Fruit fly (Drosophila melanogaster) whole organism, prepupa: ENCODE results near the gene CG7656.

Experiments used
- Blimp-1 ChIP-seq: fragments of 200-800 bp; sonication (Bioruptor generic); optimal IDR thresholded peaks from 3 replicates; lab custom pipeline; 2017; ENCODE audit warnings: missing biosample characterization, missing genetic modification characterization, mild to moderate bottlenecking, moderate library complexity, missing genetic modification reagents
- CG16779 ChIP-seq: fragments of 200-800 bp; sonication (Bioruptor generic); optimal IDR thresholded peaks from 3 replicates; lab custom pipeline; 2017; ENCODE audit warnings: missing biosample characterization, mild to moderate bottlenecking, missing genetic modification characterization
- CG3919 ChIP-seq: fragments of 200-800 bp; sonication (Bioruptor generic); optimal IDR thresholded peaks from 3 replicates; lab custom pipeline; 2016; ENCODE audit warnings: missing biosample characterization, missing genetic modification characterization
- CG8632 ChIP-seq: fragments of 200-800 bp; sonication (Bioruptor generic); optimal IDR thresholded peaks from 3 replicates; lab custom pipeline; 2016; ENCODE audit warnings: missing biosample characterization, missing genetic modification characterization
- CG9139 ChIP-seq: fragments of 200-800 bp; sonication (Bioruptor generic); optimal IDR thresholded peaks from 3 replicates; lab custom pipeline; 2017; ENCODE audit warnings: missing biosample characterization, mild to moderate bottlenecking, missing genetic modification characterization
- Smox ChIP-seq: fragments of 200-800 bp; sonication (Bioruptor generic); optimal IDR thresholded peaks from 3 replicates; lab custom pipeline; 2016; ENCODE audit warnings: missing biosample characterization, missing genetic modification characterization
- dsx ChIP-seq: fragments of 200-800 bp; optimal IDR thresholded peaks from 3 replicates; lab custom pipeline; 2019; ENCODE audit warnings: missing biosample characterization, mild to moderate bottlenecking, missing genetic modification characterization, moderate library complexity; ENCODE audit not compliant: poor library complexity, severe bottlenecking
- net ChIP-seq: fragments of 200-800 bp; sonication (Bioruptor generic); optimal IDR thresholded peaks from 3 replicates; lab custom pipeline; 2016; ENCODE audit warnings: missing biosample characterization, missing genetic modification characterization
- vri ChIP-seq: fragments of 200-800 bp; sonication (Bioruptor generic); optimal IDR thresholded peaks from 3 replicates; lab custom pipeline; 2016; ENCODE audit warnings: missing biosample characterization, mild to moderate bottlenecking, missing genetic modification characterization

DNA sequence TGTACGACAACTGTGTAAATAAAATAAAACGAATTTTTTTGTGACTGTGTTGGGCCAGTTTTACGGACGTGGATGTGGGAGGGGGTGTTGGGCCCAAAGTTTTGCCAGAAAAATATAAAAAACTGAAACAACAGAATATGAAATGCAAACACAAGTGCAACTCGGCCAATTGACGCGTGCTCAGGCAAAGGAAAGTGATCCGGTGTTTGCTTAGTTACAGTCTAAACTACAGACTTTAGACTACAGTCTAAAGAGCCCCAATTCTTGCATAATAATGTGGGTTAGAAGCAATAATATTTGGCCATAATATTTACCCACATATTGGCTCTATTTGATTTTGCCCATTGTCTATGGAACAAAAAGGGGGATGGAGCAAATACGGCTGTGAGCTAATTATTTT, 39.1 kb downstream of the CG7656 start:
- TF ChIP-seq net (GFP tag; lab: Kevin White, UChicago): no peak
- no peak for TF ChIP-seq Blimp-1 (GFP tag; lab: Kevin White, UChicago)
- no peak for TF ChIP-seq CG16779 (tag; lab: Kevin White, UChicago)
- no peak for TF ChIP-seq CG8632
- no peak for TF ChIP-seq dsx
- peak; percentile 50 for TF ChIP-seq vri (GFP tag; lab: Kevin White, UChicago)
- TF ChIP-seq Smox (GFP tag; lab: Kevin White, UChicago): no peak
- no peak for TF ChIP-seq CG3919 (GFP tag; lab: Kevin White, UChicago)
- TF ChIP-seq CG9139: no peak
